Fruit fly (Drosophila melanogaster) whole organism: ENCODE results near the gene Mur29B.

Experiments used
- CG8478 ChIP-seq: fragments of >200 bp; optimal IDR thresholded peaks from 2 replicates; lab custom pipeline; 2018; ENCODE audit warnings: inconsistent platforms
- pan ChIP-seq: fragments of >200 bp; optimal IDR thresholded peaks from 2 replicates; lab custom pipeline; 2017
- psq ChIP-seq: fragments of >200 bp; optimal IDR thresholded peaks from 2 replicates; lab custom pipeline; 2017

DNA sequence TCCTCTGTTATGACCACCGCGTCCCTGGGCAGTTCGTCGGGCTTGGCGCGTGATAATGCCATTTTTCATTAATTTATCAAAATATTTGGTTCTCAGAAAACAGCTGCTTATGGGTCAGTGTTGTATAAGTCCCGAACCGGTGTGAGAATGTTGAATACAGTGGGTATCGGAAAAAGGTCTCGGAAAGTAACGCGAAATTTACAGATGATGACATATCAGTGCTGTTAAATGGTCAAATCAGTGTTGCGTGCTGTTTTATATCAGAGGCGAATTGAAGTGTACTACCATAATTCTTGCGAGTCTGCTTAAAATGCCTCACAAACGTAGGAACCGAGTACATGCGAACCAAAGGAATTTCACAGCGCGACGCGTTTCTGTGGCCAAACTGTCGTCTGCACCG, 30.7 kb downstream of the Mur29B start, which contains the start of the genes CG13392 and Rcd4:
- TF ChIP-seq CG8478 (lab: Kevin White, UChicago), result no peak
- no peak for TF ChIP-seq psq (lab: Kevin White, UChicago)
- no peak for TF ChIP-seq pan (lab: Kevin White, UChicago)
